Fruit fly (Drosophila melanogaster) whole organism, embryonic: ENCODE results near the gene CG1142.

ENCODE experiments used
- CG10209 ChIP-seq: fragments of 200-800 bp; sonication (Bioruptor generic); optimal IDR thresholded peaks from 3 replicates; lab custom pipeline; 2017; ENCODE audit warnings: missing biosample characterization, mild to moderate bottlenecking, missing genetic modification characterization, missing genetic modification reagents
- CG10267 ChIP-seq: fragments of 200-800 bp; sonication (Bioruptor generic); optimal IDR thresholded peaks from 2 replicates; lab custom pipeline; 2018; ENCODE audit warnings: missing biosample characterization, mild to moderate bottlenecking, missing genetic modification characterization, moderate library complexity
- CG11093 ChIP-seq: fragments of 200-800 bp; sonication (Bioruptor generic); IDR thresholded peaks from 3 replicates; pipeline ENCODE4 v1.3.6; 2022; ENCODE audit warnings: missing biosample characterization, missing genetic modification characterization
- CG13123 ChIP-seq: fragments of 200-800 bp; sonication (Bioruptor generic); optimal IDR thresholded peaks from 2 replicates; lab custom pipeline; 2016; ENCODE audit warnings: missing biosample characterization, missing genetic modification characterization
- CG13296 ChIP-seq: fragments of 200-800 bp; sonication (Bioruptor generic); optimal IDR thresholded peaks from 3 replicates; lab custom pipeline; 2018; ENCODE audit warnings: missing biosample characterization, mild to moderate bottlenecking, missing genetic modification characterization
- CG13424 ChIP-seq: fragments of 200-800 bp; sonication (Bioruptor generic); optimal IDR thresholded peaks from 2 replicates; lab custom pipeline; 2019; ENCODE audit warnings: missing biosample characterization, mild to moderate bottlenecking, missing genetic modification characterization, moderate library complexity
- CG14014 ChIP-seq: fragments of 200-800 bp; sonication (Bioruptor generic); IDR thresholded peaks from 2 replicates; pipeline ENCODE4 v1.3.6; 2022; ENCODE audit warnings: missing biosample characterization, missing genetic modification characterization
- CG1602 ChIP-seq: fragments of 200-800 bp; sonication (Bioruptor generic); optimal IDR thresholded peaks from 3 replicates; lab custom pipeline; 2016; ENCODE audit warnings: missing biosample characterization, missing genetic modification characterization
- CG17385 ChIP-seq: fragments of 200-800 bp; sonication (Bioruptor generic); optimal IDR thresholded peaks from 3 replicates; lab custom pipeline; 2018; ENCODE audit warnings: missing biosample characterization, mild to moderate bottlenecking, missing genetic modification characterization
- CG18619 ChIP-seq: fragments of 200-800 bp; sonication (Bioruptor generic); optimal IDR thresholded peaks from 3 replicates; lab custom pipeline; 2017; ENCODE audit warnings: missing biosample characterization, mild to moderate bottlenecking, missing genetic modification characterization
- CG2889 ChIP-seq: fragments of 200-800 bp; sonication (Bioruptor generic); IDR thresholded peaks from 3 replicates; pipeline ENCODE4 v1.3.6; 2022; ENCODE audit warnings: missing biosample characterization, missing genetic modification characterization
- CG33213 ChIP-seq: fragments of 200-800 bp; sonication (Bioruptor generic); optimal IDR thresholded peaks from 3 replicates; lab custom pipeline; 2016; ENCODE audit warnings: missing biosample characterization, missing genetic modification characterization
- CG34422 ChIP-seq: fragments of 200-800 bp; sonication (Bioruptor generic); IDR thresholded peaks from 3 replicates; pipeline ENCODE4 v1.3.6; 2022; ENCODE audit warnings: missing biosample characterization, missing genetic modification characterization
- CG3847 ChIP-seq: fragments of 200-800 bp; sonication (Bioruptor generic); IDR thresholded peaks from 2 replicates; pipeline ENCODE4 v1.3.6; 2022; ENCODE audit warnings: missing biosample characterization, missing genetic modification characterization
- CG5245 ChIP-seq: fragments of 200-800 bp; sonication (Bioruptor generic); optimal IDR thresholded peaks from 3 replicates; lab custom pipeline; 2016; ENCODE audit warnings: missing biosample characterization, missing genetic modification characterization
- CG6854 ChIP-seq: fragments of 200-800 bp; sonication (Bioruptor generic); optimal IDR thresholded peaks from 3 replicates; lab custom pipeline; 2017; ENCODE audit warnings: missing biosample characterization, mild to moderate bottlenecking, missing genetic modification characterization
- CG7745 ChIP-seq: fragments of 200-800 bp; sonication (Bioruptor generic); optimal IDR thresholded peaks from 2 replicates; lab custom pipeline; 2018; ENCODE audit warnings: missing biosample characterization, mild to moderate bottlenecking, missing genetic modification characterization, moderate library complexity
- CG8388 ChIP-seq: fragments of 200-800 bp; sonication (Bioruptor generic); optimal IDR thresholded peaks from 2 replicates; lab custom pipeline; 2019; ENCODE audit warnings: missing biosample characterization, mild to moderate bottlenecking, missing genetic modification characterization, moderate library complexity
- CG9932 ChIP-seq: fragments of 200-800 bp; sonication (Bioruptor generic); IDR thresholded peaks from 2 replicates; pipeline ENCODE4 v1.3.6; 2022; ENCODE audit warnings: missing biosample characterization, missing genetic modification characterization
- Camta ChIP-seq: fragments of 200-800 bp; sonication (Bioruptor generic); optimal IDR thresholded peaks from 2 replicates; lab custom pipeline; 2016; ENCODE audit warnings: missing biosample characterization, missing genetic modification characterization
- CkIIα-i1 ChIP-seq: fragments of 200-800 bp; sonication (Bioruptor generic); IDR thresholded peaks from 2 replicates; pipeline ENCODE4 v1.3.6; 2022; ENCODE audit warnings: missing biosample characterization, missing genetic modification characterization
- GATAe ChIP-seq: fragments of 200-800 bp; sonication (Bioruptor generic); conservative IDR thresholded peaks from 2 replicates; pipeline ENCODE4 v1.3.6; 2022; ENCODE audit warnings: missing biosample characterization, missing genetic modification characterization
- Hmx ChIP-seq: fragments of 200-800 bp; sonication (Bioruptor generic); optimal IDR thresholded peaks from 2 replicates; lab custom pipeline; 2016; ENCODE audit warnings: missing biosample characterization, missing genetic modification characterization
- Hr39 ChIP-seq: fragments of >200 bp; optimal IDR thresholded peaks from 2 replicates; lab custom pipeline; 2017
- Kr ChIP-seq: fragments of 200-800 bp; sonication (Bioruptor generic); optimal IDR thresholded peaks from 2 replicates; lab custom pipeline; 2017; ENCODE audit warnings: missing biosample characterization, mild to moderate bottlenecking, missing genetic modification characterization
- Lhr ChIP-seq: fragments of 200-800 bp; sonication (Bioruptor generic); optimal IDR thresholded peaks from 3 replicates; lab custom pipeline; 2017; ENCODE audit warnings: mild to moderate bottlenecking, missing biosample characterization, missing genetic modification reagents, missing genetic modification characterization
- NC2α ChIP-seq: fragments of 200-800 bp; sonication (Bioruptor generic); optimal IDR thresholded peaks from 2 replicates; lab custom pipeline; 2016; ENCODE audit warnings: missing biosample characterization, missing genetic modification characterization
- PHDP ChIP-seq: fragments of 200-800 bp; sonication (Bioruptor generic); optimal IDR thresholded peaks from 3 replicates; lab custom pipeline; 2018; ENCODE audit warnings: missing biosample characterization, mild to moderate bottlenecking, missing genetic modification characterization, moderate library complexity
- Poxn ChIP-seq: fragments of 200-800 bp; sonication (Bioruptor generic); IDR thresholded peaks from 2 replicates; pipeline ENCODE4 v1.3.6; 2022; ENCODE audit warnings: missing biosample characterization, missing genetic modification characterization
- Scr ChIP-seq: fragments of 200-800 bp; sonication (Bioruptor generic); IDR thresholded peaks from 2 replicates; pipeline ENCODE4 v1.3.6; 2022; ENCODE audit warnings: missing biosample characterization, missing genetic modification characterization; ENCODE audit not compliant: partially characterized antibody
- Sry-β ChIP-seq: fragments of 200-800 bp; sonication (Bioruptor generic); optimal IDR thresholded peaks from 2 replicates; lab custom pipeline; 2018; ENCODE audit warnings: missing biosample characterization, mild to moderate bottlenecking, missing genetic modification characterization, moderate library complexity
- Taf1 ChIP-seq: fragments of 200-800 bp; sonication (Bioruptor generic); IDR thresholded peaks from 2 replicates; pipeline ENCODE4 v1.3.6; 2022; ENCODE audit warnings: missing biosample characterization, missing genetic modification characterization
- ab ChIP-seq: fragments of 200-800 bp; sonication (Bioruptor generic); optimal IDR thresholded peaks from 2 replicates; lab custom pipeline; 2016; ENCODE audit warnings: missing biosample characterization, missing genetic modification characterization
- ac ChIP-seq: fragments of 200-800 bp; sonication (Bioruptor generic); optimal IDR thresholded peaks from 3 replicates; lab custom pipeline; 2017; ENCODE audit warnings: missing biosample characterization, mild to moderate bottlenecking, missing genetic modification characterization
- ase ChIP-seq: fragments of 200-800 bp; sonication (Bioruptor generic); IDR thresholded peaks from 3 replicates; pipeline ENCODE4 v1.3.6; 2022; ENCODE audit warnings: missing biosample characterization, missing genetic modification characterization
- btn ChIP-seq: fragments of 200-800 bp; sonication (Bioruptor generic); optimal IDR thresholded peaks from 2 replicates; lab custom pipeline; 2016; ENCODE audit warnings: missing biosample characterization, missing genetic modification characterization
- chm ChIP-seq: fragments of 200-800 bp; sonication (Bioruptor generic); IDR thresholded peaks from 2 replicates; pipeline ENCODE4 v1.3.6; 2022; ENCODE audit warnings: missing biosample characterization, missing genetic modification characterization
- corto ChIP-seq: fragments of 200-800 bp; sonication (Bioruptor generic); optimal IDR thresholded peaks from 2 replicates; lab custom pipeline; 2016; ENCODE audit warnings: missing biosample characterization, mild to moderate bottlenecking, missing genetic modification characterization, moderate library complexity
- ewg ChIP-seq: fragments of 200-800 bp; sonication (Bioruptor generic); optimal IDR thresholded peaks from 3 replicates; lab custom pipeline; 2017; ENCODE audit warnings: mild to moderate bottlenecking, missing biosample characterization, missing genetic modification reagents, missing genetic modification characterization
- grn ChIP-seq: fragments of 200-800 bp; sonication (Bioruptor generic); optimal IDR thresholded peaks from 3 replicates; lab custom pipeline; 2017; ENCODE audit warnings: missing biosample characterization, missing genetic modification characterization
- gsb ChIP-seq: fragments of 200-800 bp; sonication (Bioruptor generic); IDR thresholded peaks from 2 replicates; pipeline ENCODE4 v1.3.6; 2022; ENCODE audit warnings: missing biosample characterization, missing genetic modification characterization
- kay ChIP-seq: fragments of 200-800 bp; sonication (Bioruptor generic); optimal IDR thresholded peaks from 2 replicates; lab custom pipeline; 2016; ENCODE audit warnings: missing biosample characterization, missing genetic modification characterization
- lilli ChIP-seq: fragments of 200-800 bp; sonication (Bioruptor generic); optimal IDR thresholded peaks from 3 replicates; lab custom pipeline; 2016; ENCODE audit warnings: missing biosample characterization, missing genetic modification characterization
- nmo ChIP-seq: fragments of 200-800 bp; sonication (Bioruptor generic); optimal IDR thresholded peaks from 2 replicates; lab custom pipeline; 2018; ENCODE audit warnings: missing biosample characterization, mild to moderate bottlenecking, missing genetic modification characterization, moderate library complexity
- rib ChIP-seq: fragments of 200-800 bp; sonication (Bioruptor generic); IDR thresholded peaks from 2 replicates; pipeline ENCODE4 v1.3.6; 2022; ENCODE audit warnings: missing biosample characterization, missing genetic modification characterization
- slou ChIP-seq: fragments of 200-800 bp; sonication (Bioruptor generic); optimal IDR thresholded peaks from 3 replicates; lab custom pipeline; 2016; ENCODE audit warnings: missing biosample characterization, missing genetic modification characterization
- so ChIP-seq: fragments of 200-800 bp; sonication (Bioruptor generic); IDR thresholded peaks from 3 replicates; pipeline ENCODE4 v1.3.6; 2022; ENCODE audit warnings: missing biosample characterization, missing genetic modification characterization
- sqz ChIP-seq: fragments of 200-800 bp; sonication (Bioruptor generic); optimal IDR thresholded peaks from 3 replicates; lab custom pipeline; 2018; ENCODE audit warnings: missing biosample characterization, mild to moderate bottlenecking, missing genetic modification characterization
- toy ChIP-seq: fragments of 200-800 bp; sonication (Bioruptor generic); IDR thresholded peaks from 2 replicates; pipeline ENCODE4 v1.3.6; 2022; ENCODE audit warnings: missing biosample characterization, missing genetic modification characterization
- twi ChIP-seq: fragments of 200-800 bp; optimal IDR thresholded peaks from 2 replicates; lab custom pipeline; 2019; ENCODE audit warnings: missing biosample characterization, mild to moderate bottlenecking, missing genetic modification characterization, moderate library complexity
- usp ChIP-seq: fragments of >200 bp; optimal IDR thresholded peaks from 2 replicates; lab custom pipeline; 2017; ENCODE audit warnings: missing biosample characterization, missing genetic modification characterization
- wor ChIP-seq: fragments of 200-800 bp; sonication (Bioruptor generic); IDR thresholded peaks from 2 replicates; pipeline ENCODE4 v1.3.6; 2022; ENCODE audit warnings: missing biosample characterization, missing genetic modification characterization
- zen2 ChIP-seq: fragments of 200-800 bp; sonication (Bioruptor generic); IDR thresholded peaks from 3 replicates; pipeline ENCODE4 v1.3.6; 2022; ENCODE audit warnings: missing biosample characterization, missing genetic modification characterization; ENCODE audit not compliant: partially characterized antibody

Gene CG1142

DNA sequence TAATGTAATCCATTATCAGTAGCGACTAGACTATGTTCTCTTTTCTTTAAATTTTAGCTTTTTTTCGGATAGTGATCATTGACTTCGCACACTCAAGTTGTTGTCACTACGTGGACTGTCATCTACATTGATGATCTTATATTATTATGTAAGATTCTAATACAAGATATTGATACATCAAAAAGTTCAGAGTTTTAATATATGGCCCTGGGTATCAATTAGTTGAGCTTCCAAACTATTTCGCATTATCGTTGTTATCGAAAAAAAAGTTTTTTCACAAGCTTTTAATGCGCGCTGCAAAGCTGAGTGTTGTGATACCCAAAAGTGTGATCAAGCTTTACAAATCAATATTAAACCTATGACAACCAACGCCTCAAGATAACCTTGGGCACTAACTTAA lies 18.5 kb upstream of the CG1142 start (continued):
- TF ChIP-seq rib (GFP tag; lab: Robert Waterston, UW) (no peak), CG13424 (tag; lab: Kevin White, UChicago) (no peak), CG2889 (no peak), Scr (peak; percentile 55), Hmx (GFP tag; lab: Kevin White, UChicago) (no peak), twi (no peak), PHDP (no peak), Lhr (GFP tag; lab: Kevin White, UChicago) (no peak), CG13123 (GFP tag; lab: Kevin White, UChicago) (no peak), ase (no peak), CG1602 (GFP tag; lab: Kevin White, UChicago) (peak; percentile 24), CG3847 (GFP tag; lab: Robert Waterston, UW) (no peak), NC2α (no peak), CG5245 (GFP tag; lab: Kevin White, UChicago) (no peak), Taf1 (GFP tag; lab: Robert Waterston, UW) (no peak), so (GFP tag; lab: Robert Waterston, UW) (no peak), CG7745 (no peak), CG10209 (GFP tag; lab: Kevin White, UChicago) (peak; percentile 15), nmo (GFP tag; lab: Kevin White, UChicago) (peak; percentile 40), CG10267 (no peak), CG6854 (GFP tag; lab: Kevin White, UChicago) (no peak), CG13296 (no peak), zen2 (GFP tag; lab: Robert Waterston, UW) (no peak), CG18619 (GFP tag; lab: Kevin White, UChicago) (no peak), CG9932 (GFP tag; lab: Robert Waterston, UW) (peak; percentile 41; the same call in 1 of the 2 replicates), CG17385 (GFP tag; lab: Kevin White, UChicago) (no peak), CG34422 (GFP tag; lab: Robert Waterston, UW) (0 out of 3 replicates have a peak, but pooled peaks have one; percentile 11), ac (GFP tag; lab: Kevin White, UChicago) (no peak), Sry-β (GFP tag; lab: Kevin White, UChicago) (no peak), wor (GFP tag; lab: Robert Waterston, UW) (no peak), CG33213 (GFP tag; lab: Kevin White, UChicago) (no peak), corto (GFP tag; lab: Kevin White, UChicago) (no peak), CG14014 (GFP tag; lab: Robert Waterston, UW) (peak; percentile 39; the same call in 1 of the 2 replicates), grn (GFP tag; lab: Kevin White, UChicago) (no peak), Poxn (GFP tag; lab: Robert Waterston, UW) (no peak), ab (GFP tag; lab: Kevin White, UChicago) (no peak), usp (GFP tag; lab: Kevin White, UChicago) (no peak), CG11093 (GFP tag; lab: Robert Waterston, UW) (no peak), toy (GFP tag; lab: Robert Waterston, UW) (0 out of 2 replicates have a peak, but pooled peaks have one; percentile 15), CkIIα-i1 (GFP tag; lab: Robert Waterston, UW) (no peak), Camta (peak; percentile 32), CG8388 (GFP tag; lab: Kevin White, UChicago) (no peak), btn (GFP tag; lab: Kevin White, UChicago) (no peak), lilli (GFP tag; lab: Kevin White, UChicago) (peak; percentile 47), Kr (GFP tag; lab: Kevin White, UChicago) (no peak), slou (GFP tag; lab: Kevin White, UChicago) (no peak), GATAe (GFP tag; lab: Robert Waterston, UW) (0 out of 2 replicates have a peak, but pooled peaks have one; percentile 15), Hr39 (lab: Kevin White, UChicago) (no peak), sqz (GFP tag; lab: Kevin White, UChicago) (no peak), gsb (GFP tag; lab: Robert Waterston, UW) (no peak), chm (GFP tag; lab: Robert Waterston, UW) (no peak), kay (peak; percentile 11), ewg (GFP tag; lab: Kevin White, UChicago) (no peak)
